Worm (Caenorhabditis elegans) whole organism, L1 larva: ENCODE measurements around the gene T24D8.6.

Experiments
- C34B4.2 ChIP-seq: sonication (generic microtip); optimal IDR thresholded peaks from 2 replicates; lab custom pipeline; 2017; ENCODE audit warnings: mild to moderate bottlenecking, missing genetic modification characterization, missing compliant biosample characterization
- F16B12.6 ChIP-seq: fragments of 150-350 bp; optimal IDR thresholded peaks from 2 replicates; lab custom pipeline; 2014; ENCODE audit warnings: missing biosample characterization, missing genetic modification characterization
- Y116A8C.19 ChIP-seq: sonication (generic microtip); optimal IDR thresholded peaks from 2 replicates; lab custom pipeline; 2016; ENCODE audit warnings: missing compliant biosample characterization, missing genetic modification characterization, borderline replicate concordance
- aha-1 ChIP-seq: fragments of 150-350 bp; optimal IDR thresholded peaks from 2 replicates; lab custom pipeline; 2014; ENCODE audit warnings: missing biosample characterization, missing genetic modification characterization
- aly-2 ChIP-seq: fragments of 150-350 bp; optimal IDR thresholded peaks from 2 replicates; lab custom pipeline; 2014; ENCODE audit warnings: missing biosample characterization, missing genetic modification characterization
- ceh-63 ChIP-seq: fragments of 200-800 bp; sonication (Bioruptor generic); optimal IDR thresholded peaks from 2 replicates; lab custom pipeline; 2018; ENCODE audit warnings: mild to moderate bottlenecking, missing genetic modification characterization, missing compliant biosample characterization
- ceh-90 ChIP-seq: sonication (generic microtip); optimal IDR thresholded peaks from 2 replicates; lab custom pipeline; 2016; ENCODE audit warnings: missing genetic modification characterization, missing compliant biosample characterization
- ces-1 ChIP-seq: fragments of 150-350 bp; optimal IDR thresholded peaks from 2 replicates; lab custom pipeline; 2014; ENCODE audit warnings: missing biosample characterization, missing genetic modification reagents, missing genetic modification characterization
- dpl-1 ChIP-seq, 3 experiments: fragments of 150-350 bp in 2 of 3; sonication (generic microtip) in 1 of 3; optimal IDR thresholded peaks; 2 replicates each; lab custom pipeline; 2014 to 2017; ENCODE audit warnings: missing biosample characterization in 3 of 3, missing genetic modification characterization in 3 of 3, missing genetic modification reagents in 3 of 3
- efl-1 ChIP-seq, 4 experiments: fragments of 150-350 bp; optimal IDR thresholded peaks in 3 of 4; peaks in 1 of 4; 1 replicate in 1 of 4; 2 replicates in 3 of 4; lab custom pipeline; 2014; ENCODE audit warnings: missing biosample characterization in 2 of 4, missing genetic modification characterization in 2 of 4, missing genetic modification reagents in 2 of 4
- efl-3 ChIP-seq: fragments of 200-800 bp; sonication (Bioruptor generic); optimal IDR thresholded peaks from 2 replicates; lab custom pipeline; 2018; ENCODE audit warnings: mild to moderate bottlenecking, missing genetic modification characterization, missing compliant biosample characterization
- egl-13 ChIP-seq: sonication (generic microtip); optimal IDR thresholded peaks from 2 replicates; lab custom pipeline; 2016; ENCODE audit warnings: missing genotype, missing genetic modification reagents, missing genetic modification characterization, missing compliant biosample characterization
- egl-27 ChIP-seq, 2 experiments: fragments of 150-350 bp in 1 of 2; sonication (generic microtip); optimal IDR thresholded peaks; 3 replicates each; lab custom pipeline; 2017 to 2018; ENCODE audit warnings: missing biosample characterization in 2 of 2, missing genetic modification characterization in 2 of 2, missing genetic modification reagents in 2 of 2
- ets-5 ChIP-seq: fragments of 200-800 bp; sonication (Bioruptor generic); IDR thresholded peaks from 2 replicates; pipeline ENCODE4 v1.3.6; 2022; ENCODE audit warnings: missing genetic modification characterization, missing compliant biosample characterization
- fkh-4 ChIP-seq: sonication (generic microtip); optimal IDR thresholded peaks from 2 replicates; lab custom pipeline; 2016; ENCODE audit warnings: missing compliant biosample characterization, missing genetic modification characterization, borderline replicate concordance
- fkh-8 ChIP-seq: sonication (generic microtip); optimal IDR thresholded peaks from 2 replicates; lab custom pipeline; 2016; ENCODE audit warnings: mild to moderate bottlenecking, missing genetic modification characterization, missing compliant biosample characterization
- grh-1 ChIP-seq: fragments of 200-800 bp; sonication (Bioruptor generic); IDR thresholded peaks from 2 replicates; pipeline ENCODE4 v1.3.6; 2022; ENCODE audit warnings: missing genetic modification reagents, missing genetic modification characterization, missing compliant biosample characterization
- hlh-17 ChIP-seq: fragments of 200-800 bp; sonication (Bioruptor generic); optimal IDR thresholded peaks from 2 replicates; lab custom pipeline; 2018; ENCODE audit warnings: missing genetic modification characterization, mild to moderate bottlenecking, missing compliant biosample characterization, moderate library complexity, borderline replicate concordance
- hpl-2 ChIP-seq: fragments of 150-350 bp; optimal IDR thresholded peaks from 2 replicates; lab custom pipeline; 2014; ENCODE audit warnings: missing biosample characterization, missing genetic modification reagents, missing genetic modification characterization
- irx-1 ChIP-seq: sonication (generic microtip); optimal IDR thresholded peaks from 2 replicates; lab custom pipeline; 2016; ENCODE audit warnings: missing genetic modification characterization, missing compliant biosample characterization
- isw-1 ChIP-seq: fragments of 200-800 bp; sonication (Bioruptor generic); IDR thresholded peaks from 2 replicates; pipeline ENCODE4 v1.3.6; 2022; ENCODE audit warnings: missing genetic modification characterization, missing compliant biosample characterization
- lin-13 ChIP-seq: fragments of 150-350 bp; optimal IDR thresholded peaks from 2 replicates; lab custom pipeline; 2014; ENCODE audit warnings: missing biosample characterization, missing genetic modification reagents, missing genetic modification characterization
- lin-14 ChIP-seq: fragments of 200-800 bp; sonication (Bioruptor generic); optimal IDR thresholded peaks from 2 replicates; lab custom pipeline; 2018; ENCODE audit warnings: mild to moderate bottlenecking, missing genetic modification characterization, moderate library complexity, missing compliant biosample characterization
- lin-15B ChIP-seq: fragments of 150-350 bp; sonication (generic microtip); optimal IDR thresholded peaks from 3 replicates; lab custom pipeline; 2014; ENCODE audit warnings: missing biosample characterization, missing genetic modification characterization
- lir-3 ChIP-seq: sonication (generic microtip); optimal IDR thresholded peaks from 2 replicates; lab custom pipeline; 2016; ENCODE audit warnings: mild to moderate bottlenecking, missing genetic modification characterization, moderate library complexity, missing compliant biosample characterization; ENCODE audit not compliant: poor library complexity
- lsy-2 ChIP-seq, 2 experiments: fragments of 150-350 bp; optimal IDR thresholded peaks; 2 replicates each; lab custom pipeline; 2014; ENCODE audit warnings: missing biosample characterization in 2 of 2, missing genetic modification characterization in 2 of 2
- mdl-1 ChIP-seq, 2 experiments: fragments of 150-350 bp; optimal IDR thresholded peaks; 2 replicates each; lab custom pipeline; 2014 to 2017; ENCODE audit warnings: missing biosample characterization in 2 of 2, missing genetic modification characterization in 2 of 2, inconsistent platforms in 1 of 2
- nhr-19 ChIP-seq: fragments of 200-800 bp; sonication (Bioruptor generic); conservative IDR thresholded peaks from 2 replicates; pipeline ENCODE4 v1.3.6; 2022; ENCODE audit warnings: missing genetic modification characterization, missing compliant biosample characterization
- nhr-237 ChIP-seq: fragments of 150-350 bp; optimal IDR thresholded peaks from 2 replicates; lab custom pipeline; 2014; ENCODE audit warnings: missing biosample characterization, missing genetic modification characterization
- nhr-28 ChIP-seq: fragments of 150-350 bp; optimal IDR thresholded peaks from 2 replicates; lab custom pipeline; 2014; ENCODE audit warnings: missing biosample characterization, missing genetic modification characterization
- pag-3 ChIP-seq: sonication (generic microtip); optimal IDR thresholded peaks from 2 replicates; lab custom pipeline; 2017; ENCODE audit warnings: missing genetic modification characterization, mild to moderate bottlenecking, missing compliant biosample characterization, antibody characterized with exemption, borderline replicate concordance; ENCODE audit not compliant: insufficient read depth
- pax-3 ChIP-seq: fragments of 200-800 bp; sonication (Bioruptor generic); optimal IDR thresholded peaks from 2 replicates; lab custom pipeline; 2018; ENCODE audit warnings: mild to moderate bottlenecking, missing genetic modification characterization, moderate library complexity, missing compliant biosample characterization
- skn-1 ChIP-seq: fragments of 150-350 bp; optimal IDR thresholded peaks from 2 replicates; lab custom pipeline; 2014; ENCODE audit warnings: missing biosample characterization, missing genetic modification characterization
- sup-37 ChIP-seq: fragments of 200-800 bp; sonication (Bioruptor generic); optimal IDR thresholded peaks from 2 replicates; lab custom pipeline; 2018; ENCODE audit warnings: mild to moderate bottlenecking, missing genetic modification characterization, missing compliant biosample characterization
- tlp-1 ChIP-seq: fragments of 150-350 bp; optimal IDR thresholded peaks from 2 replicates; lab custom pipeline; 2014; ENCODE audit warnings: missing biosample characterization, missing genetic modification characterization
- unc-30 ChIP-seq: sonication (generic microtip); optimal IDR thresholded peaks from 2 replicates; lab custom pipeline; 2017; ENCODE audit warnings: missing biosample characterization, missing genetic modification characterization
- unc-62 ChIP-seq: fragments of 150-350 bp; optimal IDR thresholded peaks from 2 replicates; lab custom pipeline; 2014; ENCODE audit warnings: missing biosample characterization, missing genetic modification reagents, missing genetic modification characterization
- unc-86 ChIP-seq: sonication (generic microtip); optimal IDR thresholded peaks from 2 replicates; lab custom pipeline; 2016; ENCODE audit warnings: missing genetic modification characterization, missing compliant biosample characterization
- ztf-11 ChIP-seq, 2 experiments: sonication (generic microtip); optimal IDR thresholded peaks; 2 replicates each; lab custom pipeline; 2016 to 2017; ENCODE audit warnings: missing genetic modification characterization in 2 of 2, missing biosample characterization in 1 of 2, missing compliant biosample characterization in 1 of 2

Gene T24D8.6

ce11 chrX:2344666-2345065 is 21.1 kb downstream of the T24D8.6 start, which contains the start of gene nlp-2:
Gene nlp-2, minus strand, starts transcription at chrX:2344766.
- TF ChIP-seq irx-1 (tag; lab: Kevin White, UChicago): no peak
- no peak for TF ChIP-seq aly-2 (tag; lab: Kevin White, UChicago)
- no peak for TF ChIP-seq ces-1 (GFP tag; lab: Kevin White, UChicago)
- no peak for TF ChIP-seq lin-14 (GFP tag; lab: Kevin White, UChicago)
- no peak for TF ChIP-seq C34B4.2 (tag; lab: Kevin White, UChicago)
- no peak for TF ChIP-seq fkh-4
- TF ChIP-seq nhr-237 (tag; lab: Kevin White, UChicago): no peak
- no peak for TF ChIP-seq ztf-11 (tag; optimal IDR thresholded peaks at IDR 0.05; lab: Kevin White, UChicago)
- TF ChIP-seq lir-3 (tag; lab: Kevin White, UChicago): no peak
- no peak for TF ChIP-seq pag-3 (tag; lab: Kevin White, UChicago)
- no peak for TF ChIP-seq mdl-1 (tag; optimal IDR thresholded peaks at IDR 0.05; lab: Kevin White, UChicago)
- TF ChIP-seq nhr-28: no peak
- TF ChIP-seq tlp-1: no peak
- no peak for TF ChIP-seq lin-15B (tag; lab: Kevin White, UChicago)
- no peak for TF ChIP-seq hpl-2 (GFP tag; lab: Kevin White, UChicago)
- no peak for TF ChIP-seq grh-1
- no peak for TF ChIP-seq egl-27 (tag; optimal IDR thresholded peaks at IDR 0.05; lab: Kevin White, UChicago)

- TF ChIP-seq fkh-8: no peak
- no peak for TF ChIP-seq efl-1 (optimal IDR thresholded peaks at IDR 0.05; lab: Kevin White, UChicago)
- peak in 1 of 2 experiments; percentile 78 for TF ChIP-seq efl-1 (GFP tag; optimal IDR thresholded peaks at IDR 0.05 in 1 of 2; lab: Kevin White, UChicago)
- no peak for TF ChIP-seq lir-3 (tag; lab: Kevin White, UChicago)
- TF ChIP-seq dpl-1 (GFP tag; optimal IDR thresholded peaks at IDR 0.05; lab: Kevin White, UChicago): no peak
- TF ChIP-seq, all 84 proteins: peak for 1
Observed at ce11 chrX:2344104-2344503, 21.7 kb downstream of the T24D8.6 start.

- TF ChIP-seq fkh-4 (no peak), unc-86 (tag; lab: Kevin White, UChicago) (no peak), F16B12.6 (tag; lab: Kevin White, UChicago) (no peak), lsy-2 (tag; optimal IDR thresholded peaks at IDR 0.05; lab: Kevin White, UChicago) (no peak), unc-62 (no peak), ceh-63 (GFP tag; lab: Kevin White, UChicago) (no peak), ceh-90 (tag; lab: Kevin White, UChicago) (no peak), hlh-17 (GFP tag; lab: Kevin White, UChicago) (no peak)
Observed at ce11 chrX:2342859-2343258, 22.9 kb downstream of the T24D8.6 start, which contains the start of gene nlp-23. Gene nlp-23, minus strand, starts transcription at chrX:2342959.

ce11 chrX:2341989-2342388 is 23.8 kb downstream of the T24D8.6 start, which contains the start of gene nlp-22:
Gene nlp-22, minus strand, starts transcription at chrX:2342089.
- TF ChIP-seq pax-3 (tag; lab: Kevin White, UChicago): no peak
- no peak for TF ChIP-seq unc-86 (tag; lab: Kevin White, UChicago)
- TF ChIP-seq sup-37 (GFP tag; lab: Kevin White, UChicago): no peak
- TF ChIP-seq ets-5: no peak
- no peak for TF ChIP-seq isw-1 (GFP tag; lab: Robert Waterston, UW)
- TF ChIP-seq egl-13 (tag; lab: Kevin White, UChicago): no peak
- no peak for TF ChIP-seq mdl-1 (tag; optimal IDR thresholded peaks at IDR 0.05; lab: Kevin White, UChicago)
- no peak for TF ChIP-seq skn-1 (tag; lab: Kevin White, UChicago)
- TF ChIP-seq Y116A8C.19: no peak
- no peak for TF ChIP-seq hlh-17 (GFP tag; lab: Kevin White, UChicago)
- TF ChIP-seq nhr-19: no peak
- no peak for TF ChIP-seq aha-1 (tag; lab: Kevin White, UChicago)
- TF ChIP-seq unc-30 (tag; lab: Kevin White, UChicago): no peak
- no peak for TF ChIP-seq efl-3 (GFP tag; lab: Kevin White, UChicago)
- TF ChIP-seq lin-13 (GFP tag; lab: Kevin White, UChicago): no peak
